Fruit fly (Drosophila melanogaster): ENCODE results near the gene CG3792.
A peak's percentile ranks its signal among the peaks of the same experiment; 100 is the strongest.

CG3792 gene

DNA sequence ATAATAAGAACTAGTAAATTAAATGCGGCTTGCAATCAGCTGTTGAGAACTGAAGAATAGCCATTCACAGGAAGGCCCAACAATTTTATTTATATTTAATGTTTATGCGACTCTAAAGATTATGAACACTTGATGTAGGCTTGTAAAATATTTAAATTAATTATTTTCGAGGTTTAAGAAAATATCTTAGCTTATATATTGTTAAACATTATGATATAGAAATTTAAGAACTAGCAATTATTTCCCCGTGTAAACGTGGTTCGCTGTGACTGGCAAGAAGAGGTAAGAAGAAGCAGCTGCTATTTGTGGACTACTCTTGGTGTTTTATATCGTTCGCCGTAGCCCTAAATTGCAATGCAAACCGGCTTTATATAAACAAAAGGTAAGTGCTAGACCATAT, 31.8 kb upstream of the CG3792 start, which contains the start of the genes mRpL24 and betaggt-I (continued):
- TF ChIP-seq gsb (GFP tag; IDR thresholded peaks at IDR 0.05) (peak; percentile 92), CG11247 (GFP tag; IDR thresholded peaks at IDR 0.05) (peak; percentile 93), az2 (GFP tag; optimal IDR thresholded peaks at IDR 0.05) (peak; percentile 94), CG16863 (GFP tag; optimal IDR thresholded peaks at IDR 0.05) (peak; percentile 80), vfl (GFP tag; optimal IDR thresholded peaks at IDR 0.05) (peak; percentile 94), exex (tag; optimal IDR thresholded peaks at IDR 0.05) (peak; percentile 87), D19A (tag; optimal IDR thresholded peaks at IDR 0.05) (peak; percentile 93), scrt (GFP tag; optimal IDR thresholded peaks at IDR 0.05) (peak; percentile 91), nerfin-2 (GFP tag; IDR thresholded peaks at IDR 0.05; ENCODE audit: partially characterized antibody) (no peak), sug (tag; optimal IDR thresholded peaks at IDR 0.05) (peak; percentile 96), wor (GFP tag; IDR thresholded peaks at IDR 0.05) (peak; percentile 93), CG10366 (GFP tag; IDR thresholded peaks at IDR 0.05) (peak; percentile 97), seq (GFP tag; IDR thresholded peaks at IDR 0.05) (peak; percentile 95), CG6272 (GFP tag; IDR thresholded peaks at IDR 0.05) (peak; percentile 92), CG18476 (GFP tag; optimal IDR thresholded peaks at IDR 0.05) (peak; percentile 92), grau (tag; optimal IDR thresholded peaks at IDR 0.05) (peak; percentile 97), Rfx (GFP tag; IDR thresholded peaks at IDR 0.05) (peak; percentile 98), pb (GFP tag; optimal IDR thresholded peaks at IDR 0.05) (no peak), CG6765 (GFP tag; optimal IDR thresholded peaks at IDR 0.05) (peak; percentile 93), CG15073 (GFP tag; optimal IDR thresholded peaks at IDR 0.05) (peak; percentile 71), Bteb2 (GFP tag; optimal IDR thresholded peaks at IDR 0.05) (peak; percentile 92), Hmx (GFP tag; optimal IDR thresholded peaks at IDR 0.05) (peak; percentile 80), so (GFP tag; IDR thresholded peaks at IDR 0.05) (peak; percentile 94), Mad (GFP tag; optimal IDR thresholded peaks at IDR 0.05) (peak; percentile 90), Myb (GFP tag; optimal IDR thresholded peaks at IDR 0.05) (peak; percentile 50), emc (GFP tag; optimal IDR thresholded peaks at IDR 0.05) (peak; percentile 45), dmrt11E (tag; optimal IDR thresholded peaks at IDR 0.05) (peak; percentile 96), Sry-β (GFP tag; optimal IDR thresholded peaks at IDR 0.05) (peak; percentile 43), CG31388 (GFP tag; optimal IDR thresholded peaks at IDR 0.05) (peak; percentile 91), H15 (GFP tag; IDR thresholded peaks at IDR 0.05) (peak; percentile 96), CG42726 (GFP tag; IDR thresholded peaks at IDR 0.05; ENCODE audit: partially characterized antibody) (no peak), cad (GFP tag; optimal IDR thresholded peaks at IDR 0.05) (no peak), kni (GFP tag; optimal IDR thresholded peaks at IDR 0.05) (no peak), CG34224 (GFP tag; IDR thresholded peaks at IDR 0.05; ENCODE audit: partially characterized antibody) (no peak), Blimp-1 (GFP tag; optimal IDR thresholded peaks at IDR 0.05) (peak; percentile 94), CG10431 (GFP tag; optimal IDR thresholded peaks at IDR 0.05) (peak; percentile 76), otp (GFP tag; IDR thresholded peaks at IDR 0.05) (peak; percentile 95), HmgZ (tag; optimal IDR thresholded peaks at IDR 0.05) (peak; percentile 98), Scr (GFP tag; IDR thresholded peaks at IDR 0.05; ENCODE audit: partially characterized antibody) (no peak; the same call in 1 of the 2 replicates), ato (GFP tag; IDR thresholded peaks at IDR 0.05; ENCODE audit: partially characterized antibody) (no peak), luna (GFP tag; optimal IDR thresholded peaks at IDR 0.05) (peak; percentile 1), sens (GFP tag) (peak; percentile 97), Trl (optimal IDR thresholded peaks at IDR 0.05) (no peak), Trl (GFP tag; optimal IDR thresholded peaks at IDR 0.05) (peak; percentile 74), Fer1 (GFP tag; optimal IDR thresholded peaks at IDR 0.05) (peak; percentile 96), TFAM (GFP tag; optimal IDR thresholded peaks at IDR 0.05) (peak; percentile 53), Bgb (GFP tag; IDR thresholded peaks at IDR 0.05; ENCODE audit: partially characterized antibody) (no peak), zfh1 (GFP tag; IDR thresholded peaks at IDR 0.05) (peak; percentile 98), Pdp1 (GFP tag; optimal IDR thresholded peaks at IDR 0.05) (peak; percentile 72 to 88), CG10959 (GFP tag; IDR thresholded peaks at IDR 0.05) (peak; percentile 83), Atf3 (GFP tag; optimal IDR thresholded peaks at IDR 0.05) (peak; percentile 69), CG3163 (GFP tag; optimal IDR thresholded peaks at IDR 0.05) (peak; percentile 36)
